Worm (Caenorhabditis elegans): ENCODE results near the gene C18D11.9.

ce11 chrIII:11824088-11824487 is 15.2 kb downstream of the C18D11.9 start:
- TF ChIP-seq unc-62 (GFP tag; optimal IDR thresholded peaks at IDR 0.05), result no peak
- no peak for TF ChIP-seq lsy-2 (tag; optimal IDR thresholded peaks at IDR 0.05)

Measured in whole organism, mixed stage, embryonic.